Fruit fly (Drosophila melanogaster) whole organism, embryonic: ENCODE measurements around the gene mRpS11.

Source experiments
- Abd-B ChIP-seq: fragments of 200-800 bp; sonication (Bioruptor generic); optimal IDR thresholded peaks from 2 replicates; lab custom pipeline; 2018; ENCODE audit warnings: missing biosample characterization, mild to moderate bottlenecking, missing genetic modification characterization, moderate library complexity
- Bdp1 ChIP-seq: fragments of 200-800 bp; sonication (Bioruptor generic); optimal IDR thresholded peaks from 3 replicates; lab custom pipeline; 2016; ENCODE audit warnings: missing biosample characterization, missing genetic modification characterization
- CG10274 ChIP-seq: fragments of 200-800 bp; sonication (Bioruptor generic); optimal IDR thresholded peaks from 3 replicates; lab custom pipeline; 2017; ENCODE audit warnings: missing biosample characterization, mild to moderate bottlenecking, missing genetic modification characterization
- CG10979 ChIP-seq: fragments of 200-800 bp; sonication (Bioruptor generic); optimal IDR thresholded peaks from 2 replicates; lab custom pipeline; 2018; ENCODE audit warnings: missing biosample characterization, mild to moderate bottlenecking, missing genetic modification characterization, moderate library complexity
- CG12155 ChIP-seq: fragments of 200-800 bp; sonication (Bioruptor generic); optimal IDR thresholded peaks from 3 replicates; lab custom pipeline; 2016; ENCODE audit warnings: missing biosample characterization, missing genetic modification characterization
- CG1233 ChIP-seq: fragments of 200-800 bp; sonication (Bioruptor generic); optimal IDR thresholded peaks from 4 replicates; lab custom pipeline; 2018; ENCODE audit warnings: missing biosample characterization, mild to moderate bottlenecking, missing genetic modification characterization
- CG14965 ChIP-seq: fragments of 200-800 bp; sonication (Bioruptor generic); optimal IDR thresholded peaks from 2 replicates; lab custom pipeline; 2016; ENCODE audit warnings: missing biosample characterization, missing genetic modification characterization, borderline replicate concordance
- CG15696 ChIP-seq: fragments of 200-800 bp; sonication (Bioruptor generic); optimal IDR thresholded peaks from 2 replicates; lab custom pipeline; 2019; ENCODE audit warnings: missing biosample characterization, mild to moderate bottlenecking, missing genetic modification characterization, moderate library complexity
- CG1832 ChIP-seq: fragments of 200-800 bp; sonication (Bioruptor generic); optimal IDR thresholded peaks from 2 replicates; lab custom pipeline; 2017; ENCODE audit warnings: missing biosample characterization, mild to moderate bottlenecking, missing genetic modification characterization, inconsistent platforms
- CG3847 ChIP-seq: fragments of 200-800 bp; sonication (Bioruptor generic); IDR thresholded peaks from 2 replicates; pipeline ENCODE4 v1.3.6; 2022; ENCODE audit warnings: missing biosample characterization, missing genetic modification characterization
- CG4328 ChIP-seq: fragments of 200-800 bp; sonication (Bioruptor generic); optimal IDR thresholded peaks from 3 replicates; lab custom pipeline; 2017; ENCODE audit warnings: missing biosample characterization, missing genetic modification reagents, missing genetic modification characterization
- CG4424 ChIP-seq: fragments of 200-800 bp; sonication (Bioruptor generic); optimal IDR thresholded peaks from 3 replicates; lab custom pipeline; 2016; ENCODE audit warnings: missing biosample characterization, missing genetic modification characterization
- CG6689 ChIP-seq: fragments of 200-800 bp; sonication (Bioruptor generic); IDR thresholded peaks from 2 replicates; pipeline ENCODE4 v1.3.6; 2022; ENCODE audit warnings: missing biosample characterization, missing genetic modification characterization
- CG6791 ChIP-seq: fragments of 200-800 bp; sonication (Bioruptor generic); IDR thresholded peaks from 3 replicates; pipeline ENCODE4 v1.3.6; 2022; ENCODE audit warnings: missing biosample characterization, missing genetic modification characterization; ENCODE audit not compliant: partially characterized antibody
- CG6813 ChIP-seq: fragments of 200-800 bp; sonication (Bioruptor generic); optimal IDR thresholded peaks from 2 replicates; lab custom pipeline; 2017; ENCODE audit warnings: missing biosample characterization, missing genetic modification characterization, mild to moderate bottlenecking, moderate library complexity, missing genetic modification reagents
- CG7271 ChIP-seq: fragments of 200-800 bp; sonication (Bioruptor generic); optimal IDR thresholded peaks from 2 replicates; lab custom pipeline; 2018; ENCODE audit warnings: missing biosample characterization, mild to moderate bottlenecking, missing genetic modification characterization, moderate library complexity
- CG7372 ChIP-seq: fragments of 200-800 bp; sonication (Bioruptor generic); IDR thresholded peaks from 2 replicates; pipeline ENCODE4 v1.3.6; 2022; ENCODE audit warnings: missing biosample characterization, missing genetic modification characterization
- CG7745 ChIP-seq: fragments of 200-800 bp; sonication (Bioruptor generic); optimal IDR thresholded peaks from 2 replicates; lab custom pipeline; 2018; ENCODE audit warnings: missing biosample characterization, mild to moderate bottlenecking, missing genetic modification characterization, moderate library complexity
- CG7839 ChIP-seq: fragments of 200-800 bp; sonication (Bioruptor generic); optimal IDR thresholded peaks from 3 replicates; lab custom pipeline; 2018; ENCODE audit warnings: missing biosample characterization, mild to moderate bottlenecking, missing genetic modification characterization, moderate library complexity
- CG8478 ChIP-seq: fragments of >200 bp; optimal IDR thresholded peaks from 2 replicates; lab custom pipeline; 2018
- CG8944 ChIP-seq: fragments of 200-800 bp; sonication (Bioruptor generic); optimal IDR thresholded peaks from 3 replicates; lab custom pipeline; 2016; ENCODE audit warnings: missing biosample characterization, missing genetic modification characterization
- Doc2 ChIP-seq: fragments of 200-800 bp; sonication (Bioruptor generic); IDR thresholded peaks from 2 replicates; pipeline ENCODE4 v1.3.6; 2022; ENCODE audit warnings: missing biosample characterization, missing genetic modification characterization
- Dref ChIP-seq: fragments of 200-800 bp; sonication (Bioruptor generic); IDR thresholded peaks from 2 replicates; pipeline ENCODE4 v1.3.6; 2022; ENCODE audit warnings: missing biosample characterization, missing genetic modification characterization
- E2f1 ChIP-seq: fragments of 200-800 bp; sonication (Bioruptor generic); IDR thresholded peaks from 2 replicates; pipeline ENCODE4 v1.3.6; 2022; ENCODE audit warnings: missing biosample characterization, missing genetic modification characterization
- H15 ChIP-seq: fragments of 200-800 bp; sonication (Bioruptor generic); IDR thresholded peaks from 3 replicates; pipeline ENCODE4 v1.3.6; 2022; ENCODE audit warnings: missing biosample characterization, missing genetic modification characterization
- Hsf ChIP-seq: fragments of 200-800 bp; sonication (Bioruptor generic); optimal IDR thresholded peaks from 3 replicates; lab custom pipeline; 2016; ENCODE audit warnings: missing biosample characterization, missing genetic modification characterization
- Mrtf ChIP-seq: fragments of 200-800 bp; sonication (Bioruptor generic); IDR thresholded peaks from 3 replicates; pipeline ENCODE4 v1.3.6; 2022; ENCODE audit warnings: missing biosample characterization, missing genetic modification characterization
- NFAT ChIP-seq: fragments of 200-800 bp; sonication (Bioruptor generic); IDR thresholded peaks from 2 replicates; pipeline ENCODE4 v1.3.6; 2022; ENCODE audit warnings: missing biosample characterization, missing genetic modification characterization
- Oli ChIP-seq: fragments of 200-800 bp; sonication (Bioruptor generic); optimal IDR thresholded peaks from 2 replicates; lab custom pipeline; 2018; ENCODE audit warnings: missing biosample characterization, mild to moderate bottlenecking, missing genetic modification characterization, moderate library complexity
- Optix ChIP-seq: fragments of 200-800 bp; sonication (Bioruptor generic); IDR thresholded peaks from 3 replicates; pipeline ENCODE4 v1.3.6; 2022; ENCODE audit warnings: missing biosample characterization, missing genetic modification characterization
- Side ChIP-seq: fragments of 200-800 bp; sonication (Bioruptor generic); optimal IDR thresholded peaks from 2 replicates; lab custom pipeline; 2016; ENCODE audit warnings: missing biosample characterization, missing genetic modification characterization
- Sry-δ ChIP-seq: fragments of 200-800 bp; sonication (Bioruptor generic); optimal IDR thresholded peaks from 2 replicates; lab custom pipeline; 2016; ENCODE audit warnings: missing biosample characterization, missing genetic modification characterization
- bbx ChIP-seq: fragments of 200-800 bp; sonication (Bioruptor generic); IDR thresholded peaks from 2 replicates; pipeline ENCODE4 v1.3.6; 2022; ENCODE audit warnings: missing biosample characterization, missing genetic modification characterization; ENCODE audit not compliant: partially characterized antibody
- dati ChIP-seq: fragments of 200-800 bp; sonication (Bioruptor generic); IDR thresholded peaks from 2 replicates; pipeline ENCODE4 v1.3.6; 2022; ENCODE audit warnings: missing biosample characterization, missing genetic modification characterization
- disco-r ChIP-seq: fragments of 200-800 bp; sonication (Bioruptor generic); optimal IDR thresholded peaks from 2 replicates; lab custom pipeline; 2016; ENCODE audit warnings: missing biosample characterization, missing genetic modification characterization
- fd96Cb ChIP-seq: fragments of 200-800 bp; sonication (Bioruptor generic); optimal IDR thresholded peaks from 2 replicates; lab custom pipeline; 2018; ENCODE audit warnings: missing biosample characterization, mild to moderate bottlenecking, missing genetic modification characterization, moderate library complexity
- grau ChIP-seq: fragments of 200-800 bp; optimal IDR thresholded peaks from 3 replicates; lab custom pipeline; 2019; ENCODE audit warnings: missing biosample characterization, mild to moderate bottlenecking, missing genetic modification characterization, moderate library complexity
- ham ChIP-seq: fragments of 200-800 bp; sonication (Bioruptor generic); IDR thresholded peaks from 2 replicates; pipeline ENCODE4 v1.3.6; 2022; ENCODE audit warnings: missing biosample characterization, missing genetic modification characterization
- hth ChIP-seq: fragments of >200 bp; optimal IDR thresholded peaks from 2 replicates; lab custom pipeline; 2017; ENCODE audit warnings: inconsistent platforms
- jumu ChIP-seq: fragments of 200-800 bp; sonication (Bioruptor generic); optimal IDR thresholded peaks from 3 replicates; lab custom pipeline; 2016; ENCODE audit warnings: missing biosample characterization, missing genetic modification characterization
- org-1 ChIP-seq: fragments of 200-800 bp; sonication (Bioruptor generic); optimal IDR thresholded peaks from 2 replicates; lab custom pipeline; 2017; ENCODE audit warnings: missing biosample characterization, missing genetic modification characterization
- p53 ChIP-seq: fragments of 200-800 bp; sonication (Bioruptor generic); optimal IDR thresholded peaks from 2 replicates; lab custom pipeline; 2016; ENCODE audit warnings: missing biosample characterization, missing genetic modification characterization
- phol ChIP-seq: fragments of 200-800 bp; sonication (Bioruptor generic); optimal IDR thresholded peaks from 3 replicates; lab custom pipeline; 2018; ENCODE audit warnings: missing biosample characterization, mild to moderate bottlenecking, missing genetic modification characterization, moderate library complexity
- pnt ChIP-seq: fragments of 200-800 bp; sonication (Bioruptor generic); optimal IDR thresholded peaks from 3 replicates; lab custom pipeline; 2016; ENCODE audit warnings: missing biosample characterization, missing genetic modification characterization
- psq ChIP-seq: fragments of 200-800 bp; sonication (Bioruptor generic); optimal IDR thresholded peaks from 2 replicates; lab custom pipeline; 2017; ENCODE audit warnings: missing biosample characterization, missing genetic modification characterization
- scrt ChIP-seq: fragments of 200-800 bp; sonication (Bioruptor generic); optimal IDR thresholded peaks from 2 replicates; lab custom pipeline; 2018; ENCODE audit warnings: missing biosample characterization, mild to moderate bottlenecking, missing genetic modification characterization, moderate library complexity
- sens-2 ChIP-seq: fragments of 200-800 bp; sonication (Bioruptor generic); IDR thresholded peaks from 2 replicates; pipeline ENCODE4 v1.3.6; 2022; ENCODE audit warnings: missing biosample characterization, missing genetic modification characterization
- seq ChIP-seq: fragments of 200-800 bp; sonication (Bioruptor generic); IDR thresholded peaks from 2 replicates; pipeline ENCODE4 v1.3.6; 2022; ENCODE audit warnings: missing biosample characterization, missing genetic modification characterization
- sna ChIP-seq: fragments of 200-800 bp; sonication (Bioruptor generic); IDR thresholded peaks from 2 replicates; pipeline ENCODE4 v1.3.6; 2022; ENCODE audit warnings: missing biosample characterization, missing genetic modification characterization; ENCODE audit not compliant: partially characterized antibody
- unpg ChIP-seq: fragments of 200-800 bp; sonication (Bioruptor generic); optimal IDR thresholded peaks from 3 replicates; lab custom pipeline; 2018; ENCODE audit warnings: missing biosample characterization, mild to moderate bottlenecking, missing genetic modification characterization, moderate library complexity
- vvl ChIP-seq: fragments of 200-800 bp; sonication (Bioruptor generic); IDR thresholded peaks from 2 replicates; pipeline ENCODE4 v1.3.6; 2022; ENCODE audit warnings: missing biosample characterization, missing genetic modification characterization
- yki ChIP-seq: fragments of >200 bp; optimal IDR thresholded peaks from 3 replicates; lab custom pipeline; 2018

The mRpS11 gene

DNA sequence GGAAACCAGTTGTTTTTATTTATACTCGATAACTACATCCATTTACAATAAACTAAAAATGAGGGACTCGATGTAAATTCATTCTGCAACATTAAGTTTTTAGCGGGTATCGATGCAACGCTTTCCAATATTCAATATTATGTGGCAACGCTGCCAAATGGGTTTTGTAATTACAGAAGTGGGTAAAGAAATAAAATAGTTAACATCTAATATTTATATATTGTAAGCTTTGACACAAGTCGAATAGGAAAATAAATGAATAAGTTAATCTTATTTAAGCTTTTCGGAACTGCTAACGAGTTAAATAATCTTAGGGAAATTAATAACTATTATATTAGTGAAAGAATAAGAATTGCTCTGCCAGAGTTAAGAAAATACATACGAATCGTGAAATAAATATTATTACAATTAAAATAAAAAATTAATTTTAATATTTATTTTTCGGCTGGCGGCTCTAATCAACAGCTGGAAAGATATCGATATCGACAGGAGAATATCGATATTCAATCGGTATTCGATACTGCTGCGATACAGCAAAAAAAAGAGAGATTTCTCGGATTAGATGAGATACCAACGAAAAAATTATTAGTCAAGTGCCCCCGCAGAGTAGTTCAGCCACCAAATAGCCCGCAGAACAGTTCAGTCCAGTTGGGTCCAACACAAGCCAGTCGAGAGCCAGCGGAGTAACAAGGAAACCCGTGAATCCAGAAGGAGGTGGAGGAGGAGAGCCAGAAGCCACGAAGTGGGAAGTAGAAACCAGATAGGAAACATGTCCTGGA lies 12.7 kb downstream of the mRpS11 start, which contains the start of gene GckIII (continued):
- TF ChIP-seq Doc2 (no peak), seq (GFP tag; lab: Robert Waterston, UW) (no peak), CG6689 (GFP tag; lab: Robert Waterston, UW) (no peak), psq (GFP tag; lab: Kevin White, UChicago) (no peak), NFAT (GFP tag; lab: Robert Waterston, UW) (no peak), pnt (GFP tag; lab: Kevin White, UChicago) (no peak), CG4424 (GFP tag; lab: Kevin White, UChicago) (no peak), CG12155 (GFP tag; lab: Kevin White, UChicago) (no peak), CG8478 (no peak), p53 (no peak), CG7271 (no peak), CG1233 (GFP tag; lab: Kevin White, UChicago) (no peak), Side (GFP tag; lab: Kevin White, UChicago) (no peak), yki (no peak), Dref (GFP tag; lab: Robert Waterston, UW) (peak; percentile 79), H15 (GFP tag; lab: Robert Waterston, UW) (no peak), E2f1 (GFP tag; lab: Robert Waterston, UW) (no peak), dati (GFP tag; lab: Robert Waterston, UW) (no peak), CG1832 (GFP tag; lab: Kevin White, UChicago) (no peak), CG6813 (no peak), vvl (no peak), disco-r (no peak), CG7839 (tag; lab: Kevin White, UChicago) (no peak), ham (no peak), phol (tag; lab: Kevin White, UChicago) (peak; percentile 19), CG15696 (tag; lab: Kevin White, UChicago) (no peak), CG10979 (tag; lab: Kevin White, UChicago) (peak; percentile 2), Hsf (GFP tag; lab: Kevin White, UChicago) (no peak), hth (no peak), Mrtf (no peak), Bdp1 (GFP tag; lab: Kevin White, UChicago) (no peak), Optix (GFP tag; lab: Robert Waterston, UW) (no peak), fd96Cb (no peak), CG4328 (GFP tag; lab: Kevin White, UChicago) (no peak), CG14965 (GFP tag; lab: Kevin White, UChicago) (no peak), scrt (GFP tag; lab: Kevin White, UChicago) (no peak), CG7745 (tag; lab: Kevin White, UChicago) (peak; percentile 5), CG6791 (peak; percentile 87), Sry-δ (GFP tag; lab: Kevin White, UChicago) (peak; percentile 50), CG10274 (GFP tag; lab: Kevin White, UChicago) (no peak), sens-2 (no peak), bbx (peak; percentile 86), Oli (tag; lab: Kevin White, UChicago) (no peak), CG8944 (no peak), unpg (GFP tag; lab: Kevin White, UChicago) (no peak), org-1 (GFP tag; lab: Kevin White, UChicago) (no peak), sna (GFP tag; lab: Robert Waterston, UW) (peak; percentile 81), CG3847 (GFP tag; lab: Robert Waterston, UW) (no peak), grau (tag; lab: Kevin White, UChicago) (no peak), jumu (GFP tag; lab: Kevin White, UChicago) (no peak), Abd-B (no peak), CG7372 (GFP tag; lab: Robert Waterston, UW) (no peak)
